Worm (Caenorhabditis elegans) whole organism, L4 larva: ENCODE data around the gene dna-2.

Experiments used
- F44E2.7 ChIP-seq: fragments of 200-800 bp; sonication (Bioruptor generic); IDR thresholded peaks from 2 replicates; pipeline ENCODE4 v2.1.2; 2022; ENCODE audit warnings: missing genetic modification characterization, missing compliant biosample characterization
- ama-1 ChIP-seq: fragments of 150-350 bp; optimal IDR thresholded peaks from 2 replicates; lab custom pipeline; 2014; ENCODE audit warnings: inconsistent platforms, mixed read lengths
- ceh-82 ChIP-seq: sonication (generic microtip); optimal IDR thresholded peaks from 2 replicates; lab custom pipeline; 2017; ENCODE audit warnings: missing biosample characterization, missing genetic modification characterization
- dpl-1 ChIP-seq: fragments of 150-350 bp; optimal IDR thresholded peaks from 2 replicates; lab custom pipeline; 2014; ENCODE audit warnings: missing biosample characterization, missing genetic modification reagents, missing genetic modification characterization
- nhr-237 ChIP-seq: sonication (generic microtip); optimal IDR thresholded peaks from 2 replicates; lab custom pipeline; 2017; ENCODE audit warnings: missing biosample characterization, missing genetic modification characterization
- set-16 ChIP-seq: fragments of 200-800 bp; sonication (Bioruptor generic); IDR thresholded peaks from 2 replicates; pipeline ENCODE4 v1.3.6; 2022; ENCODE audit warnings: missing genetic modification reagents, missing genetic modification characterization, missing compliant biosample characterization

DNA sequence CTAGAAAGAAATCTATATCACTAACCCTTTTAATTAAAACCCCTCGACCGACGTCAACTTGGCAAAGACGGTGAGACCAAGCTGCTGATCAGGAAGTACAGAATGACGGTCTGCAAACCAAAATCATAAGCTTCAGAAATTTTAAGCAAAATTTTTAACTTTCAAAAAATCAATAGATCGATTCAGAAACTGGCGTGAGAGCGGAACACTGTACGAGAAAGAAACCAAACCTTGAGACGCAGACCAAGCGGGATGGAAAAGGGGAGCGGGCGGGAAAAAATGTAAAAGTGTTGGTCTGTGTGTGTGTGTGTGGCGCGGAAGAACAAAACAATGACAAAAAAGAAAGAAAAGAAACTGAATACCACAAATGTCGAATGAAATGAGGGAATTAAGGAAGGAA lies 29.7 kb upstream of the dna-2 start, which contains the start of the genes F44E5.17 and gpb-1:
- TF ChIP-seq dpl-1 (GFP tag; lab: Kevin White, UChicago): no peak
- TF ChIP-seq set-16 (GFP tag; lab: Robert Waterston, UW): no peak
- TF ChIP-seq ceh-82 (tag; lab: Kevin White, UChicago): no peak
- TF ChIP-seq nhr-237 (tag; lab: Kevin White, UChicago): no peak
- no peak for TF ChIP-seq F44E2.7 (GFP tag; lab: Robert Waterston, UW)
- TF ChIP-seq ama-1: no peak
